Worm (Caenorhabditis elegans) whole organism, late embryonic: Measurements from ENCODE around the gene hda-4.

Experiments
- K02D7.2 ChIP-seq: sonication (generic microtip); optimal IDR thresholded peaks from 2 replicates; lab custom pipeline; 2017; ENCODE audit warnings: mild to moderate bottlenecking, missing genetic modification characterization, missing compliant biosample characterization
- ceh-48 ChIP-seq: sonication (generic microtip); optimal IDR thresholded peaks from 2 replicates; lab custom pipeline; 2016; ENCODE audit warnings: missing genetic modification characterization, inconsistent platforms, missing compliant biosample characterization
- dve-1 ChIP-seq: sonication (generic microtip); optimal IDR thresholded peaks from 2 replicates; lab custom pipeline; 2017; ENCODE audit warnings: antibody characterized with exemption, mild to moderate bottlenecking, missing genetic modification characterization, missing compliant biosample characterization
- elt-2 ChIP-seq: sonication (generic microtip); optimal IDR thresholded peaks from 2 replicates; lab custom pipeline; 2016; ENCODE audit warnings: missing genetic modification reagents, missing genetic modification characterization, missing compliant biosample characterization
- hlh-30 ChIP-seq: sonication (generic microtip); optimal IDR thresholded peaks from 2 replicates; lab custom pipeline; 2017; ENCODE audit warnings: antibody characterized with exemption, missing genetic modification characterization, missing compliant biosample characterization; ENCODE audit not compliant: insufficient read depth
- mec-3 ChIP-seq: sonication (generic microtip); optimal IDR thresholded peaks from 2 replicates; lab custom pipeline; 2016; ENCODE audit warnings: borderline replicate concordance, missing genetic modification characterization, missing compliant biosample characterization
- nfya-1 ChIP-seq: sonication (generic microtip); optimal IDR thresholded peaks from 2 replicates; lab custom pipeline; 2017; ENCODE audit warnings: missing genetic modification characterization, mild to moderate bottlenecking, missing compliant biosample characterization, antibody characterized with exemption, moderate library complexity
- nhr-11 ChIP-seq: fragments of 150-350 bp; optimal IDR thresholded peaks from 2 replicates; lab custom pipeline; 2014; ENCODE audit warnings: missing biosample characterization, missing genetic modification characterization
- pag-3 ChIP-seq: sonication (generic microtip); optimal IDR thresholded peaks from 2 replicates; lab custom pipeline; 2016; ENCODE audit warnings: missing compliant biosample characterization, missing genetic modification characterization, borderline replicate concordance
- pha-4 ChIP-seq: fragments of 150-350 bp; optimal IDR thresholded peaks from 2 replicates; lab custom pipeline; 2018; ENCODE audit warnings: missing biosample characterization, missing genetic modification reagents, missing genetic modification characterization
- ttx-3 ChIP-seq: sonication (generic microtip); optimal IDR thresholded peaks from 2 replicates; lab custom pipeline; 2016; ENCODE audit warnings: missing genetic modification reagents, missing genetic modification characterization, missing compliant biosample characterization
- unc-86 ChIP-seq: sonication (generic microtip); optimal IDR thresholded peaks from 2 replicates; lab custom pipeline; 2016; ENCODE audit warnings: missing genetic modification characterization, missing compliant biosample characterization

ce11 chrX:16715938-16716337 is 13.4 kb upstream of the hda-4 start:
- TF ChIP-seq nhr-11 (tag; lab: Kevin White, UChicago) = no peak
- no peak for TF ChIP-seq pag-3 (tag; lab: Kevin White, UChicago)
- no peak for TF ChIP-seq ceh-48 (tag; lab: Kevin White, UChicago)
- TF ChIP-seq K02D7.2 (tag; lab: Kevin White, UChicago) = no peak
- TF ChIP-seq hlh-30 = no peak
- no peak for TF ChIP-seq dve-1 (tag; lab: Kevin White, UChicago)
- TF ChIP-seq nfya-1 (tag; lab: Kevin White, UChicago) = no peak
- no peak for TF ChIP-seq mec-3 (tag; lab: Kevin White, UChicago)
- no peak for TF ChIP-seq elt-2 (tag; lab: Kevin White, UChicago)
- TF ChIP-seq pha-4 (tag; lab: Kevin White, UChicago) = no peak
- no peak for TF ChIP-seq ttx-3 (tag; lab: Kevin White, UChicago)
- TF ChIP-seq unc-86 (tag; lab: Kevin White, UChicago) = no peak
